Worm (Caenorhabditis elegans) whole organism, L4 larva: ENCODE results near the gene Y82E9BR.18.

Experiments
- F10B5.3 ChIP-seq: sonication (generic microtip); optimal IDR thresholded peaks from 2 replicates; lab custom pipeline; 2016; ENCODE audit warnings: mild to moderate bottlenecking, missing genetic modification characterization, missing compliant biosample characterization
- F49E8.2 ChIP-seq: sonication (generic microtip); optimal IDR thresholded peaks from 2 replicates; lab custom pipeline; 2016; ENCODE audit warnings: missing compliant biosample characterization, mild to moderate bottlenecking, missing genetic modification characterization, borderline replicate concordance
- T26A8.4 ChIP-seq: fragments of 200-800 bp; sonication (Bioruptor generic); IDR thresholded peaks from 2 replicates; pipeline ENCODE4 v1.3.6; 2022; ENCODE audit warnings: missing genetic modification characterization, missing compliant biosample characterization
- Y5F2A.4 ChIP-seq: fragments of 200-800 bp; sonication (Bioruptor generic); optimal IDR thresholded peaks from 2 replicates; lab custom pipeline; 2018; ENCODE audit warnings: mild to moderate bottlenecking, missing genetic modification characterization, missing compliant biosample characterization
- Y75B8A.6 ChIP-seq: fragments of 200-800 bp; sonication (Bioruptor generic); IDR thresholded peaks from 2 replicates; pipeline ENCODE4 v1.3.6; 2022; ENCODE audit warnings: missing genetic modification reagents, missing genetic modification characterization, missing compliant biosample characterization
- ZK546.5 ChIP-seq, 2 experiments: sonication (generic microtip); optimal IDR thresholded peaks; 2 replicates each; lab custom pipeline; 2017; ENCODE audit warnings: missing biosample characterization in 2 of 2, missing genetic modification characterization in 2 of 2
- ama-1 ChIP-seq: fragments of 150-350 bp; optimal IDR thresholded peaks from 2 replicates; lab custom pipeline; 2014; ENCODE audit warnings: inconsistent platforms, mixed read lengths
- arid-1 ChIP-seq: fragments of 200-800 bp; sonication (Bioruptor generic); conservative IDR thresholded peaks from 2 replicates; pipeline ENCODE4 v1.3.6; 2022; ENCODE audit warnings: missing genetic modification reagents, missing genetic modification characterization, missing compliant biosample characterization
- attf-4 ChIP-seq: sonication (generic microtip); optimal IDR thresholded peaks from 3 replicates; lab custom pipeline; 2017; ENCODE audit warnings: missing biosample characterization, missing genetic modification characterization
- ceh-28 ChIP-seq: fragments of 150-350 bp; optimal IDR thresholded peaks from 2 replicates; lab custom pipeline; 2014; ENCODE audit warnings: missing biosample characterization, missing genetic modification reagents, missing genetic modification characterization
- ceh-44 ChIP-seq: fragments of 200-800 bp; sonication (Bioruptor generic); IDR thresholded peaks from 2 replicates; pipeline ENCODE4 v1.3.6; 2022; ENCODE audit warnings: missing genetic modification reagents, missing genetic modification characterization, missing compliant biosample characterization
- ces-1 ChIP-seq: fragments of 150-350 bp; sonication (generic microtip); optimal IDR thresholded peaks from 4 replicates; lab custom pipeline; 2014; ENCODE audit warnings: missing biosample characterization, missing genetic modification reagents, missing genetic modification characterization
- cey-2 ChIP-seq: sonication (generic microtip); optimal IDR thresholded peaks from 3 replicates; lab custom pipeline; 2017; ENCODE audit warnings: missing genetic modification characterization, mild to moderate bottlenecking, missing compliant biosample characterization, antibody characterized with exemption, borderline replicate concordance; ENCODE audit not compliant: insufficient read depth
- daf-16 ChIP-seq, 3 experiments: sonication (generic microtip); optimal IDR thresholded peaks; 2 replicates each; lab custom pipeline; 2016 to 2017; ENCODE audit warnings: missing genetic modification characterization in 3 of 3, missing genetic modification reagents in 3 of 3, mild to moderate bottlenecking in 2 of 3, missing compliant biosample characterization in 2 of 3, missing biosample characterization in 1 of 3, moderate library complexity in 1 of 3
- daf-19 ChIP-seq: fragments of 200-800 bp; sonication (Bioruptor generic); conservative IDR thresholded peaks from 2 replicates; pipeline ENCODE4 v1.3.6; 2022; ENCODE audit warnings: missing genetic modification characterization, missing compliant biosample characterization
- dmd-8 ChIP-seq: fragments of 200-800 bp; sonication (Bioruptor generic); IDR thresholded peaks from 2 replicates; pipeline ENCODE4 v1.3.6; 2022; ENCODE audit warnings: missing genetic modification characterization, missing compliant biosample characterization
- dpl-1 ChIP-seq: fragments of 150-350 bp; optimal IDR thresholded peaks from 2 replicates; lab custom pipeline; 2014; ENCODE audit warnings: missing biosample characterization, missing genetic modification reagents, missing genetic modification characterization
- fkh-10 ChIP-seq: fragments of 150-350 bp; optimal IDR thresholded peaks from 2 replicates; lab custom pipeline; 2014; ENCODE audit warnings: missing biosample characterization, missing genetic modification reagents, missing genetic modification characterization
- fos-1 ChIP-seq: fragments of 150-350 bp; optimal IDR thresholded peaks from 2 replicates; lab custom pipeline; 2014; ENCODE audit warnings: missing biosample characterization, missing genetic modification characterization
- hif-1 ChIP-seq, 2 experiments: sonication (generic microtip); optimal IDR thresholded peaks; 2 replicates each; lab custom pipeline; 2016 to 2017; ENCODE audit warnings: missing compliant biosample characterization in 2 of 2, missing genetic modification characterization in 2 of 2, missing genetic modification reagents in 2 of 2, missing genotype in 2 of 2, mild to moderate bottlenecking in 1 of 2
- hlh-11 ChIP-seq: fragments of 200-800 bp; sonication (Bioruptor generic); optimal IDR thresholded peaks from 2 replicates; lab custom pipeline; 2018; ENCODE audit warnings: mild to moderate bottlenecking, missing genetic modification characterization, missing compliant biosample characterization
- jun-1 ChIP-seq: fragments of 150-350 bp; optimal IDR thresholded peaks from 2 replicates; lab custom pipeline; 2014; ENCODE audit warnings: missing biosample characterization, missing genetic modification reagents, missing genetic modification characterization
- lim-7 ChIP-seq: fragments of 200-800 bp; sonication (Bioruptor generic); IDR thresholded peaks from 2 replicates; pipeline ENCODE4 v1.3.6; 2022; ENCODE audit warnings: missing genetic modification characterization, missing compliant biosample characterization
- lin-1 ChIP-seq: fragments of 200-800 bp; sonication (Bioruptor generic); IDR thresholded peaks from 2 replicates; pipeline ENCODE4 v1.3.6; 2022; ENCODE audit warnings: missing genetic modification reagents, missing genetic modification characterization, missing compliant biosample characterization
- lin-13 ChIP-seq: fragments of 150-350 bp; optimal IDR thresholded peaks from 2 replicates; lab custom pipeline; 2014; ENCODE audit warnings: missing biosample characterization, missing genetic modification reagents, missing genetic modification characterization
- lin-15B ChIP-seq: fragments of 150-350 bp; sonication (generic microtip); optimal IDR thresholded peaks from 3 replicates; lab custom pipeline; 2014; ENCODE audit warnings: missing biosample characterization, missing genetic modification characterization
- lin-38 ChIP-seq: fragments of 200-800 bp; sonication (Bioruptor generic); IDR thresholded peaks from 2 replicates; pipeline ENCODE4 v1.3.6; 2022; ENCODE audit warnings: missing genetic modification reagents, missing genetic modification characterization, missing compliant biosample characterization
- lin-39 ChIP-seq: fragments of 150-350 bp; optimal IDR thresholded peaks from 2 replicates; lab custom pipeline; 2014; ENCODE audit warnings: missing biosample characterization, missing genetic modification reagents, missing genetic modification characterization
- lsy-2 ChIP-seq, 2 experiments: fragments of 150-350 bp in 1 of 2; sonication (generic microtip) in 1 of 2; optimal IDR thresholded peaks; 2 replicates each; lab custom pipeline; 2014 to 2017; ENCODE audit warnings: missing biosample characterization in 2 of 2, missing genetic modification characterization in 2 of 2
- madf-9 ChIP-seq: fragments of 200-800 bp; sonication (Bioruptor generic); conservative IDR thresholded peaks from 2 replicates; pipeline ENCODE4 v1.3.6; 2022; ENCODE audit warnings: missing genetic modification reagents, missing genetic modification characterization, missing compliant biosample characterization
- mdl-1 ChIP-seq, 2 experiments: fragments of 150-350 bp in 1 of 2; sonication (generic microtip) in 1 of 2; optimal IDR thresholded peaks; 2 replicates each; lab custom pipeline; 2014 to 2017; ENCODE audit warnings: missing biosample characterization in 2 of 2, missing genetic modification characterization in 2 of 2
- mxl-2 ChIP-seq: fragments of 200-800 bp; sonication (Bioruptor generic); conservative IDR thresholded peaks from 2 replicates; pipeline ENCODE4 v1.3.6; 2022; ENCODE audit warnings: missing genetic modification reagents, missing genetic modification characterization, missing compliant biosample characterization
- nhr-10 ChIP-seq: fragments of 150-350 bp; optimal IDR thresholded peaks from 2 replicates; lab custom pipeline; 2014; ENCODE audit warnings: missing biosample characterization, missing genetic modification characterization
- nhr-11 ChIP-seq: fragments of 150-350 bp; optimal IDR thresholded peaks from 2 replicates; lab custom pipeline; 2014; ENCODE audit warnings: missing biosample characterization, missing genetic modification characterization
- nhr-111 ChIP-seq: fragments of 200-800 bp; sonication (Bioruptor generic); optimal IDR thresholded peaks from 2 replicates; lab custom pipeline; 2018; ENCODE audit warnings: mild to moderate bottlenecking, missing genetic modification characterization, missing compliant biosample characterization
- nhr-25 ChIP-seq: sonication (generic microtip); optimal IDR thresholded peaks from 2 replicates; lab custom pipeline; 2017; ENCODE audit warnings: missing genetic modification characterization, mild to moderate bottlenecking, missing compliant biosample characterization, antibody characterized with exemption, moderate library complexity, borderline replicate concordance; ENCODE audit not compliant: insufficient read depth
- nhr-41 ChIP-seq: fragments of 200-800 bp; sonication (Bioruptor generic); IDR thresholded peaks from 2 replicates; pipeline ENCODE4 v1.3.6; 2022; ENCODE audit warnings: missing genetic modification reagents, missing genetic modification characterization, missing compliant biosample characterization
- nhr-42 ChIP-seq: fragments of 200-800 bp; sonication (Bioruptor generic); IDR thresholded peaks from 2 replicates; pipeline ENCODE4 v1.3.6; 2022; ENCODE audit warnings: missing genetic modification characterization, missing compliant biosample characterization
- nhr-77 ChIP-seq: fragments of 150-350 bp; optimal IDR thresholded peaks from 2 replicates; lab custom pipeline; 2014; ENCODE audit warnings: missing biosample characterization, missing genetic modification characterization
- php-3 ChIP-seq: fragments of 200-800 bp; sonication (Bioruptor generic); IDR thresholded peaks from 2 replicates; pipeline ENCODE4 v1.3.6; 2022; ENCODE audit warnings: missing genetic modification reagents, missing genetic modification characterization, missing compliant biosample characterization
- pqm-1 ChIP-seq: sonication (generic microtip); optimal IDR thresholded peaks from 2 replicates; lab custom pipeline; 2017; ENCODE audit warnings: missing biosample characterization, missing genetic modification characterization
- sdz-12 ChIP-seq: fragments of 200-800 bp; sonication (Bioruptor generic); optimal IDR thresholded peaks from 2 replicates; lab custom pipeline; 2018; ENCODE audit warnings: mild to moderate bottlenecking, missing genetic modification characterization, missing compliant biosample characterization
- snpc-1.2 ChIP-seq: fragments of 200-800 bp; sonication (Bioruptor generic); IDR thresholded peaks from 2 replicates; pipeline ENCODE4 v1.3.6; 2022; ENCODE audit warnings: missing genetic modification reagents, missing genetic modification characterization, missing compliant biosample characterization
- spr-1 ChIP-seq: sonication (generic microtip); optimal IDR thresholded peaks from 2 replicates; lab custom pipeline; 2016; ENCODE audit warnings: mild to moderate bottlenecking, missing genetic modification characterization, missing compliant biosample characterization
- spr-3 ChIP-seq: fragments of 200-800 bp; sonication (Bioruptor generic); optimal IDR thresholded peaks from 2 replicates; lab custom pipeline; 2018; ENCODE audit warnings: mild to moderate bottlenecking, missing genetic modification characterization, missing compliant biosample characterization
- tra-1 ChIP-seq: fragments of 200-800 bp; sonication (Bioruptor generic); IDR thresholded peaks from 2 replicates; pipeline ENCODE4 v1.3.6; 2022; ENCODE audit warnings: missing genetic modification reagents, missing genetic modification characterization, missing compliant biosample characterization
- vab-7 ChIP-seq: fragments of 200-800 bp; sonication (Bioruptor generic); IDR thresholded peaks from 2 replicates; pipeline ENCODE4 v1.3.6; 2022; ENCODE audit warnings: missing genetic modification reagents, missing genetic modification characterization, missing compliant biosample characterization
- zfp-3 ChIP-seq: fragments of 200-800 bp; sonication (Bioruptor generic); conservative IDR thresholded peaks from 2 replicates; pipeline ENCODE4 v1.3.6; 2022; ENCODE audit warnings: missing genetic modification reagents, missing genetic modification characterization, missing compliant biosample characterization
- ztf-11 ChIP-seq: fragments of 150-350 bp; optimal IDR thresholded peaks from 2 replicates; lab custom pipeline; 2014; ENCODE audit warnings: missing biosample characterization, missing genetic modification characterization
- ztf-7 ChIP-seq: fragments of 150-350 bp; optimal IDR thresholded peaks from 2 replicates; lab custom pipeline; 2014; ENCODE audit warnings: missing biosample characterization, missing genetic modification characterization

Y82E9BR.18 gene

DNA sequence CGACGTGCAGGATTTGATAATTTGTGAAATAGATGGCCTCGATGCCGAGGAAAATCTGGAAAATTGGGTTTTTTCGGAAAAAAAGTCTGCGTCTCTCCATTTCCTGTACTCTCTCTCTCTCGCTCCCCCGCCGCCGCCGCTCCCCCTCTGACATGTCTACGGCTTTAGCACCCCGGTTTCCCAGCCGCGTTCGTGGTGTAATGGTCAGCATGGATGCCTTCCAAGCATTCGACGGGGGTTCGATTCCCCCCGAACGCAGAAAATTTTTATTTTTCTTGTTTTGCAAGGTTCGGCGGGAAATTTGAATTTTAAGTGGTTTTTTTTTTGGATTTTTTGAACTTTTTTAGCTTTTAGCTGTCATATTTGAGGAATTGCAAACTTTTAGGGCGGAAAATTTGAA is 59.0 kb downstream of the Y82E9BR.18 start (continued):
- TF ChIP-seq nhr-77 (tag; lab: Kevin White, UChicago) = peak; percentile 39
- TF ChIP-seq tra-1 (GFP tag; lab: Robert Waterston, UW) = peak; percentile 83
- peak; percentile 75 for TF ChIP-seq spr-1 (tag; lab: Kevin White, UChicago)
- TF ChIP-seq lin-13 (GFP tag; lab: Kevin White, UChicago) = peak; percentile 94
- peak; percentile 53 for TF ChIP-seq nhr-11 (tag; lab: Kevin White, UChicago)
- no peak for TF ChIP-seq ces-1 (GFP tag; lab: Kevin White, UChicago)
- no peak for TF ChIP-seq pqm-1 (tag; lab: Kevin White, UChicago)
- TF ChIP-seq fos-1 (tag; lab: Kevin White, UChicago) = no peak
- TF ChIP-seq hlh-11 (tag; lab: Kevin White, UChicago) = peak; percentile 52
- TF ChIP-seq dmd-8 = peak; percentile 77; the same call in 1 of the 2 replicates
- no peak for TF ChIP-seq cey-2 (tag; lab: Kevin White, UChicago)
- peak; percentile 60 for TF ChIP-seq dpl-1 (GFP tag; lab: Kevin White, UChicago)
- peak; percentile 87 for TF ChIP-seq lin-38 (GFP tag; lab: Robert Waterston, UW)
- peak; percentile 21 for TF ChIP-seq Y5F2A.4 (GFP tag; lab: Kevin White, UChicago)
- TF ChIP-seq sdz-12 (GFP tag; lab: Kevin White, UChicago) = peak; percentile 52
- no peak for TF ChIP-seq attf-4
- peak; percentile 43 to 79 for TF ChIP-seq lsy-2 (tag; optimal IDR thresholded peaks at IDR 0.05; lab: Kevin White, UChicago)
- 0 out of 2 replicates have a peak, but pooled peaks have one; percentile 60 for TF ChIP-seq zfp-3 (GFP tag; lab: Robert Waterston, UW)
- TF ChIP-seq spr-3 (GFP tag; lab: Kevin White, UChicago) = peak; percentile 69
- no peak for TF ChIP-seq ztf-11 (tag; lab: Kevin White, UChicago)
- TF ChIP-seq lin-39 (tag; lab: Kevin White, UChicago) = no peak
- TF ChIP-seq arid-1 = peak; percentile 92
- peak; percentile 82; the same call in 1 of the 2 replicates for TF ChIP-seq ceh-44 (GFP tag; lab: Robert Waterston, UW)
- TF ChIP-seq lin-15B (tag; lab: Kevin White, UChicago) = no peak
- peak; percentile 90 for TF ChIP-seq lim-7 (GFP tag; lab: Robert Waterston, UW)
- peak in 1 of 2 experiments; percentile 59 for TF ChIP-seq hif-1 (tag; optimal IDR thresholded peaks at IDR 0.05; lab: Kevin White, UChicago)
- TF ChIP-seq mxl-2 = 0 out of 2 replicates have a peak, but pooled peaks have one; percentile 33
- no peak for TF ChIP-seq ceh-28 (tag; lab: Kevin White, UChicago)
- TF ChIP-seq mdl-1 (tag; optimal IDR thresholded peaks at IDR 0.05; lab: Kevin White, UChicago) = peak in 1 of 2 experiments; percentile 26
- TF ChIP-seq nhr-41 (GFP tag; lab: Robert Waterston, UW) = peak; percentile 85; the same call in 1 of the 2 replicates
- TF ChIP-seq nhr-10 (tag; lab: Kevin White, UChicago) = no peak
- peak; percentile 67; the same call in 1 of the 2 replicates for TF ChIP-seq php-3 (GFP tag; lab: Robert Waterston, UW)
- peak; percentile 56 for TF ChIP-seq fkh-10 (GFP tag; lab: Kevin White, UChicago)
- no peak for TF ChIP-seq ama-1 (lab: Kevin White, UChicago)
- peak; percentile 88 for TF ChIP-seq vab-7 (GFP tag; lab: Robert Waterston, UW)
- no peak for TF ChIP-seq F10B5.3
- TF ChIP-seq Y75B8A.6 (GFP tag; lab: Robert Waterston, UW) = peak; percentile 84
- TF ChIP-seq lin-1 (GFP tag; lab: Robert Waterston, UW) = peak; percentile 80
- no peak for TF ChIP-seq jun-1 (tag; lab: Kevin White, UChicago)
- peak; percentile 84 for TF ChIP-seq snpc-1.2
- TF ChIP-seq T26A8.4 (GFP tag; lab: Robert Waterston, UW) = peak; percentile 82
- no peak for TF ChIP-seq daf-19 (GFP tag; lab: Robert Waterston, UW)
- TF ChIP-seq ztf-7 = no peak
- no peak for TF ChIP-seq ZK546.5 (tag; optimal IDR thresholded peaks at IDR 0.05; lab: Kevin White, UChicago)
- TF ChIP-seq nhr-42 = peak; percentile 70
- TF ChIP-seq nhr-111 = peak; percentile 77
- TF ChIP-seq daf-16 (GFP tag; optimal IDR thresholded peaks at IDR 0.05; lab: Kevin White, UChicago) = peak; percentile 37 to 52
- peak; percentile 58 for TF ChIP-seq daf-16 (tag; optimal IDR thresholded peaks at IDR 0.05; lab: Kevin White, UChicago)
- peak; percentile 88 for TF ChIP-seq madf-9 (GFP tag; lab: Robert Waterston, UW)
- TF ChIP-seq nhr-25 = no peak
- TF ChIP-seq F49E8.2 = peak; percentile 43
